Worm (Caenorhabditis elegans) whole organism, early embryonic: ENCODE results near the gene irld-25.

ENCODE experiments used
- B0310.2 ChIP-seq: sonication (generic microtip); optimal IDR thresholded peaks from 2 replicates; lab custom pipeline; 2016; ENCODE audit warnings: mild to moderate bottlenecking, missing genetic modification characterization, missing compliant biosample characterization
- F13C5.2 ChIP-seq: sonication (generic microtip); optimal IDR thresholded peaks from 2 replicates; lab custom pipeline; 2017; ENCODE audit warnings: mild to moderate bottlenecking, missing genetic modification characterization, inconsistent platforms, missing compliant biosample characterization
- aly-1 ChIP-seq: sonication (generic microtip); optimal IDR thresholded peaks from 2 replicates; lab custom pipeline; 2016; ENCODE audit warnings: missing genetic modification characterization, missing compliant biosample characterization
- ama-1 ChIP-seq: fragments of 150-350 bp; optimal IDR thresholded peaks from 2 replicates; lab custom pipeline; 2014
- ceh-13 ChIP-seq: fragments of 200-800 bp; sonication (Bioruptor generic); optimal IDR thresholded peaks from 2 replicates; lab custom pipeline; 2018; ENCODE audit warnings: mild to moderate bottlenecking, missing genetic modification characterization, missing compliant biosample characterization
- ceh-36 ChIP-seq: sonication (generic microtip); optimal IDR thresholded peaks from 2 replicates; lab custom pipeline; 2016; ENCODE audit warnings: missing genetic modification characterization, inconsistent platforms, missing compliant biosample characterization
- ets-7 ChIP-seq: sonication (generic microtip); optimal IDR thresholded peaks from 2 replicates; lab custom pipeline; 2016; ENCODE audit warnings: missing genotype, missing genetic modification characterization, missing compliant biosample characterization
- flt-1 ChIP-seq: fragments of 200-800 bp; sonication (Bioruptor generic); IDR thresholded peaks from 2 replicates; pipeline ENCODE4 v1.3.6; 2022; ENCODE audit warnings: missing genetic modification characterization, missing compliant biosample characterization
- hmbx-1 ChIP-seq: sonication (generic microtip); optimal IDR thresholded peaks from 2 replicates; lab custom pipeline; 2016; ENCODE audit warnings: mild to moderate bottlenecking, missing genetic modification characterization, missing compliant biosample characterization
- hmg-4 ChIP-seq: fragments of 200-800 bp; sonication (Bioruptor generic); optimal IDR thresholded peaks from 2 replicates; lab custom pipeline; 2018; ENCODE audit warnings: mild to moderate bottlenecking, missing genetic modification characterization, missing compliant biosample characterization
- hnd-1 ChIP-seq: sonication (generic microtip); optimal IDR thresholded peaks from 2 replicates; lab custom pipeline; 2016; ENCODE audit warnings: missing genetic modification characterization, missing compliant biosample characterization
- pes-1 ChIP-seq: fragments of 200-800 bp; sonication (Bioruptor generic); IDR thresholded peaks from 2 replicates; pipeline ENCODE4 v1.3.6; 2022; ENCODE audit warnings: missing genetic modification reagents, missing genetic modification characterization, missing compliant biosample characterization
- scrt-1 ChIP-seq: fragments of 200-800 bp; sonication (Bioruptor generic); IDR thresholded peaks from 2 replicates; pipeline ENCODE4 v1.3.6; 2022; ENCODE audit warnings: missing genetic modification characterization, missing compliant biosample characterization
- sea-1 ChIP-seq: fragments of 200-800 bp; sonication (Bioruptor generic); conservative IDR thresholded peaks from 2 replicates; pipeline ENCODE4 v1.3.6; 2022; ENCODE audit warnings: missing genetic modification characterization, missing compliant biosample characterization
- tbx-11 ChIP-seq: fragments of 200-800 bp; sonication (Bioruptor generic); IDR thresholded peaks from 2 replicates; pipeline ENCODE4 v1.3.6; 2022; ENCODE audit warnings: missing genetic modification characterization, missing compliant biosample characterization
- tbx-37 ChIP-seq: fragments of 200-800 bp; sonication (Bioruptor generic); conservative IDR thresholded peaks from 2 replicates; pipeline ENCODE4 v1.3.6; 2022; ENCODE audit warnings: missing genetic modification reagents, missing genetic modification characterization, missing compliant biosample characterization
- tra-4 ChIP-seq: sonication (generic microtip); optimal IDR thresholded peaks from 2 replicates; lab custom pipeline; 2017; ENCODE audit warnings: missing genetic modification characterization, missing compliant biosample characterization

irld-25 gene

DNA sequence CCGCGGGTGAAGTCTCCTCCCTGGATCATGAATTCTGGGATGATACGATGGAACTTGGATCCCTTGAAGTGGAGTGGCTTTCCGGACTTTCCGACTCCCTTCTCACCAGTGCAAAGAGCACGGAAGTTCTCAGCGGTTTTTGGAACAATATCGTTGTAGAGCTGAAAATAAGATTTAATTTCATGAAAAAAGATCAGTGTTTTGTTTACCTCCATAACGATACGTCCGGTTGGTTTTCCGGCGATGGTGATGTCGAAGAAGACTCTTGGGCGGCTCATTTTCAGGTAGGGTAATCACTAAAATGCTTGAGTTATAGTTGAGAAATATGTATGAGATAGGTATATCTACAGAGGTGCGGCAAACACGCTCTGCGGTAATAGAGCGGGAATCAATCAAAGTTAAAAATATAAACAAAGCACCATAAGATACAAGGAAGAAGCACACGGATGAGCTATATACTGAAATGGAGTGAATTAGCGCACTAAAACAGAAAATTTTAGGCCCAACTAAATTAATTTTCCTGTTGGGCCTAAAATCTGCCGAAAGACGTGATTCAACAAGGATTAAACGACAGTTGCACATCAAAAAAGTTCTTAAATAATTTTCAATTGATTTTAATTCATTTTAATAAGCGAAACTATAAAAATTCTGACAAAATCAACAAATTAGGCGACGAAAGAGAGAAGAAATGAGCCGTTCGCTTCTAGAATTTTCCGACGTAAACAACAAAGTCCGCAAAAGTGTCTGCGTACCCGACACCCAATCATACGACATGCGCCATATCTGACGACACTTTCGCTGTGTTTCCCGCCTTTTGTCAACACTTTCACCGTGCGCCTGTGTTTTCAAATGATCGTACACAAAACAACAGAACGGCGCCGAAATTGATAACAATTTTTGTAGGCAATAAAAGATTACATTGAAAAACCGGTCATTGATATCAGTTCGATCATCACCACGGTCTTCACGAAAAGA is 34.1 kb upstream of the irld-25 start, which contains the start of the genes cyn-7 and bath-36:
Gene cyn-7, minus strand, starts transcription at position 296 of the 975 bp plus-strand sequence.
Gene bath-36, plus strand, starts transcription at position 806 of the 975 bp plus-strand sequence.
- no peak for TF ChIP-seq pes-1 (GFP tag; lab: Robert Waterston, UW)
- TF ChIP-seq ceh-13 (GFP tag; lab: Kevin White, UChicago): no peak
- TF ChIP-seq aly-1 (tag; lab: Kevin White, UChicago): no peak
- TF ChIP-seq scrt-1 (GFP tag; lab: Robert Waterston, UW): no peak
- no peak for TF ChIP-seq ama-1 (lab: Kevin White, UChicago)
- no peak for TF ChIP-seq sea-1 (GFP tag; lab: Robert Waterston, UW)
- no peak for TF ChIP-seq tra-4 (tag; lab: Kevin White, UChicago)
- TF ChIP-seq hmbx-1 (tag; lab: Kevin White, UChicago): no peak
- no peak for TF ChIP-seq F13C5.2 (tag; lab: Kevin White, UChicago)

DNA sequence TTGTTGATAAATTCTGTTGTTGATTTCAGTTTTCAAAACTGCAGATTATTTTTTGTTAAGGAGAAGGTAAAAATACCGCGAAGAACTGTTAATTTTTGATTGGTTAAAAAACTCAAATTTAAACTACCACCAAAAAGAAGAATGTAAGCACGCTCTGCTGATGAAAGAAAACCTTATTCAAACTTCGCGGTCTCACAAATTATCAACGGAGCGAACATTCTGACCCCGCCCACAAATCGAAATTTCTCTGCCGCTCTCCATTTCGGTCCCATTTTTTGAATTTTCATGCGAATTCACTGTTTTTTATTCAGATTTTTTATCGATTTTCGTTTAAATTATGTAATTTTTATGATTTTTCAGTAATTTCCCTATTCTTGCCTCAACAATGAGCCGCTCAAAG is 31.9 kb upstream of the irld-25 start, which contains the start of gene cyn-3:
Gene cyn-3, plus strand, starts transcription at position 361 of the 400 bp plus-strand sequence.
- TF ChIP-seq tra-4 (tag; lab: Kevin White, UChicago) (no peak), hmbx-1 (tag; lab: Kevin White, UChicago) (no peak), B0310.2 (tag; lab: Kevin White, UChicago) (no peak), flt-1 (GFP tag; lab: Robert Waterston, UW) (no peak), ets-7 (tag; lab: Kevin White, UChicago) (no peak), F13C5.2 (tag; lab: Kevin White, UChicago) (no peak), pes-1 (GFP tag; lab: Robert Waterston, UW) (no peak), ceh-13 (GFP tag; lab: Kevin White, UChicago) (no peak), tbx-37 (GFP tag; lab: Robert Waterston, UW) (no peak), ama-1 (lab: Kevin White, UChicago) (no peak)

DNA sequence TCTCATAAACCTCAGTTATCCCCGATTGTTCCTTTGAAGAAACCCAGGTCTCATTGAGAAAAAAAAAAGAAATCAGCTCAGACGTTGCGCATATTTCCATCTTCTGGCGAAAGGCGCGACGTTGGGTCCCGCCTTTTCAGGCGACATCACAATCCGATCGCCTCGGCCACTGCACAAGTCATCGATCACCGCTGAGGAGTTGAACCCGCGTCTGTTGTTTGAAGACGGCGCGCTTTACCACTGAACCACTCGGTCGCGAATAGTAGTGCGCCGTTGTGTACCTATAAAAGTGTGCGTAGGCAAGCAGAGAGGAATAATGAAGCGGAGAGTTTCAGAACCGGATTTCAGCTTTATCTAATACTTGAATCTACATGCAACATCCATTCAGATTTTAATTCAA is 30.5 kb upstream of the irld-25 start, which contains the start of gene Y75B12B.11:
Gene Y75B12B.11, plus strand, starts transcription at position 394 of the 400 bp plus-strand sequence.
- TF ChIP-seq ets-7 (tag; lab: Kevin White, UChicago) (peak; percentile 88), flt-1 (GFP tag; lab: Robert Waterston, UW) (peak; percentile 91), sea-1 (GFP tag; lab: Robert Waterston, UW) (peak; percentile 94), hnd-1 (tag; lab: Kevin White, UChicago) (peak; percentile 76), B0310.2 (tag; lab: Kevin White, UChicago) (peak; percentile 92), F13C5.2 (tag; lab: Kevin White, UChicago) (peak; percentile 97), aly-1 (tag; lab: Kevin White, UChicago) (peak; percentile 96), hmg-4 (peak; percentile 97), tbx-11 (GFP tag; lab: Robert Waterston, UW) (peak; percentile 91), pes-1 (GFP tag; lab: Robert Waterston, UW) (peak; percentile 94), ama-1 (lab: Kevin White, UChicago) (peak; percentile 48), scrt-1 (GFP tag; lab: Robert Waterston, UW) (peak; percentile 93), ceh-36 (tag; lab: Kevin White, UChicago) (peak; percentile 85), tra-4 (tag; lab: Kevin White, UChicago) (peak; percentile 87), tbx-37 (GFP tag; lab: Robert Waterston, UW) (peak; percentile 80), hmbx-1 (tag; lab: Kevin White, UChicago) (peak; percentile 67), ceh-13 (GFP tag; lab: Kevin White, UChicago) (peak; percentile 89)

DNA sequence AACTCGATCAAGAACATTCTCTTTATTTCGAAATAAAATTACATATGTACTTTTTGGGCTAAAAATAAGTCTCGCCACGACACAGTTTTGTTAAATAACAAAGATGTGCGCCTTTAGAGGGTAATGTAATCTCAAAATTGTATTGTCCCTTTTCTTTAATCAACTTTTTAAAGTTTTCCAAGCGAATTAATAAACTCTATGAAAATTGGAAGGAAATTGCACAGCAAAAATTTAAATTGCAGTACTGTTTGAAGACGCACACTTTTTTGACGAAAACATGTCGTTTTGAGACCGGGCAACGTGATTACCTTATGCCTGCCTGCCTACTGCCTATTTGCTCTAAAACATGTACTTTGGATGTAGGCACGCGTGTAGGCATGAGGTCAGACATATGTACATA is 29.5 kb upstream of the irld-25 start:
- TF ChIP-seq F13C5.2 (tag; lab: Kevin White, UChicago): no peak
- no peak for TF ChIP-seq ets-7 (tag; lab: Kevin White, UChicago)
- no peak for TF ChIP-seq B0310.2 (tag; lab: Kevin White, UChicago)
- TF ChIP-seq sea-1 (GFP tag; lab: Robert Waterston, UW): no peak
- TF ChIP-seq tbx-37 (GFP tag; lab: Robert Waterston, UW): no peak
- no peak for TF ChIP-seq scrt-1 (GFP tag; lab: Robert Waterston, UW)
- no peak for TF ChIP-seq hmbx-1 (tag; lab: Kevin White, UChicago)
- no peak for TF ChIP-seq tra-4 (tag; lab: Kevin White, UChicago)
- TF ChIP-seq ceh-13 (GFP tag; lab: Kevin White, UChicago): no peak
- no peak for TF ChIP-seq flt-1 (GFP tag; lab: Robert Waterston, UW)
- no peak for TF ChIP-seq aly-1 (tag; lab: Kevin White, UChicago)

DNA sequence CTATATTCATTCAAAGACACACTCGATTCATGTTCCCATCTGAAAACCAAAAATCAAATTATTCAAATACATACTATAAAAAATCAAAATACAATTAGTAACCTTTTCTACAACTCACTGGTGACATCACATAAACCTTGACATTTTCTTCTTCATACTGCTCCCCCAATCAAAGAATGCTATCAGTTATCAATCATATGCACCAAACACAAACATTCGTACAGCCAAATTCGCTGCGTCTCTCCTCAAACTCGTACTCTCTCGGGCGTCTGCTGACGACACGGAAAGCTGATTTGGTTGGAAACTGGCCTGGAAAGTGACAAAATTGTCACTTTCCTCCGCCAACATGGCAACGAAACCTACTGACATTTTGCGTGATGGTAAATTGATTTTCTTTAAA is 29.1 kb upstream of the irld-25 start, which contains the start of gene plc-2:
Gene plc-2, plus strand, starts transcription at position 196 of the 400 bp plus-strand sequence.
- TF ChIP-seq pes-1 (GFP tag; lab: Robert Waterston, UW) (no peak), ama-1 (lab: Kevin White, UChicago) (no peak), hnd-1 (tag; lab: Kevin White, UChicago) (no peak), F13C5.2 (tag; lab: Kevin White, UChicago) (no peak), flt-1 (GFP tag; lab: Robert Waterston, UW) (no peak)

DNA sequence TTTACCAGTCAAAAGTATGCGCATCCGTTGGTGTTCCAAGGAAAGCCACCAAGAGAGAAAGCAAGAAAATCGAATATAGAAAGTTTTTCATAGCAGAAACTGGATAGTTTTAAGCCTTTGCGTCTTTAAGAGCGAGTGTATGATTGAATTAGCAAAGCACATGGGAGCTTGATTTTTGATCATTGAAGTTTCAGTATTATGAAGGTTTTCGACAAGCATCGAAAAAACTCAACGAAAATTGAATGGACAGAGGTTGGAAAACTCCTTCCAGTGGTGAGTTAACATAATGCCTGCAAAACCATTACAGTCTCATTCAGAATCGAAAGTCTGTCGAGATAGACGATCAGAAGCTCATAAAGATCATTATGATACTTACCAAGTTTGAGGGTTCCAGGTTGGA is 27.5 kb upstream of the irld-25 start, which contains the start of gene Y75B12B.13:
Gene Y75B12B.13, minus strand, starts transcription at position 101 of the 400 bp plus-strand sequence.
- TF ChIP-seq hnd-1 (tag; lab: Kevin White, UChicago) (no peak), ets-7 (tag; lab: Kevin White, UChicago) (no peak), tra-4 (tag; lab: Kevin White, UChicago) (no peak), ceh-13 (GFP tag; lab: Kevin White, UChicago) (no peak), flt-1 (GFP tag; lab: Robert Waterston, UW) (no peak), tbx-37 (GFP tag; lab: Robert Waterston, UW) (no peak), F13C5.2 (tag; lab: Kevin White, UChicago) (no peak), scrt-1 (GFP tag; lab: Robert Waterston, UW) (no peak), sea-1 (GFP tag; lab: Robert Waterston, UW) (no peak), tbx-11 (GFP tag; lab: Robert Waterston, UW) (no peak), hmbx-1 (tag; lab: Kevin White, UChicago) (no peak), aly-1 (tag; lab: Kevin White, UChicago) (no peak), ceh-36 (tag; lab: Kevin White, UChicago) (no peak)
